Worm (Caenorhabditis elegans): ENCODE measurements around the gene ptr-18.

- TF ChIP-seq zim-3 (tag; optimal IDR thresholded peaks at IDR 0.05) (no peak), mcd-1 (GFP tag; IDR thresholded peaks at IDR 0.05) (no peak), akir-1 (GFP tag; optimal IDR thresholded peaks at IDR 0.05) (no peak)
Observed at ce11 chrII:12984709-12985108, 19.4 kb downstream of the ptr-18 start.
